Worm (Caenorhabditis elegans): ENCODE measurements around the gene nfki-1.

DNA sequence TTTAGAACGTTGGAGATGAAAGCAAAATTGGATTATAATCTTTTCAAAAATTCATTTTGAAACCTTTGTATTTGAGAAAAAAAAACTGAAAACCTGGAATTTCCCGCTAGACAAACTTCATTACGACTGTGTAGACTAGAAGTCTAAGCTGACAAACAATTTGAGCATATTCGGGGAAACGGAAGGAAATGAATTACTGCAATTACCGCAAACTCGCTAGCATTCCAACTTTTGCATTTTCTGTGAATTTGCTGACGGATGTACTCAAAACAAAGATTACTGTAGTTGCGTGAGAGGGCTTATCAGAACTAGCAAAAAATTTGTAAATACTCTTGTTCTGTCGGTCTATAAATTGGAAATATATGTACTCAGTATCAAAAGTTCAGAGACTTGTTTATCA is 34.8 kb downstream of the nfki-1 start:
- TF ChIP-seq mab-5 (tag; optimal IDR thresholded peaks at IDR 0.05) (no peak), flh-1 (GFP tag; optimal IDR thresholded peaks at IDR 0.05) (no peak), ztf-11 (tag; optimal IDR thresholded peaks at IDR 0.05) (no peak), ceh-83 (GFP tag; optimal IDR thresholded peaks at IDR 0.05) (no peak), blmp-1 (tag; optimal IDR thresholded peaks at IDR 0.05) (no peak), unc-62 (GFP tag; optimal IDR thresholded peaks at IDR 0.05) (no peak), sptf-1 (tag; optimal IDR thresholded peaks at IDR 0.05) (no peak), ham-2 (GFP tag; optimal IDR thresholded peaks at IDR 0.05) (no peak), lin-32 (GFP tag; optimal IDR thresholded peaks at IDR 0.05) (no peak), unc-39 (tag; optimal IDR thresholded peaks at IDR 0.05) (no peak)

All from whole organism, mixed stage, embryonic.